Fruit fly (Drosophila melanogaster): Measurements from ENCODE around the gene Rb97D.

Gene Rb97D

DNA sequence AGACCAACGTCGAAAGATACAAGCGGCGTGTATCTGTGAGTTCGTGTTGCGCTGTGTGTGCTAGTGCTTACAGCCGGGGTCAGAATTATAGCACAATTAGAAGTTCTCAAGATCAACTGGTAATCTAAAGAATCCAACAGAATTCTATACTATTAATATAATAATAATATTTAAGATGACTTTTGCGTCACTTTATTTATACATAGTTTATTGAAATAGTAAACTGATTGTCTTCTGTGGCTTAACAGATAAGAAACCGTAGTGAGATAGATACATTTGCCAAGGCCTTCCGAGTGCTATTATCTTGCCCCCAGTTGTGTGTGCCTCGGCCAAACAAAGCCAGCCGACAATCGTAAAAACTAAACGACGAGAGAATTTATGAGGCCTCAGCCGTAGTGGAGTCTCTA, 10.7 kb upstream of the Rb97D start (continued):
- TF ChIP-seq disco-r (GFP tag; optimal IDR thresholded peaks at IDR 0.05): no peak
- TF ChIP-seq GATAe (GFP tag; conservative IDR thresholded peaks at IDR 0.05): no peak
- TF ChIP-seq peb (GFP tag; IDR thresholded peaks at IDR 0.05): peak; percentile 22; the same call in 1 of the 2 replicates
- TF ChIP-seq B-H1 (GFP tag; IDR thresholded peaks at IDR 0.05): peak; percentile 53
- TF ChIP-seq Dp (GFP tag; optimal IDR thresholded peaks at IDR 0.05): no peak
- peak; percentile 58 for TF ChIP-seq CG12219 (GFP tag; optimal IDR thresholded peaks at IDR 0.05)
- TF ChIP-seq ara (GFP tag; IDR thresholded peaks at IDR 0.05): peak; percentile 67
- TF ChIP-seq CG30403 (GFP tag; optimal IDR thresholded peaks at IDR 0.05): peak; percentile 65
- TF ChIP-seq Sry-β (GFP tag; optimal IDR thresholded peaks at IDR 0.05): peak; percentile 35
- TF ChIP-seq al (GFP tag; IDR thresholded peaks at IDR 0.05): no peak; the same call in 1 of the 2 replicates
- no peak for TF ChIP-seq Poxn (GFP tag; IDR thresholded peaks at IDR 0.05)
- no peak for TF ChIP-seq Tbp (GFP tag; optimal IDR thresholded peaks at IDR 0.05)
- TF ChIP-seq chinmo (GFP tag; IDR thresholded peaks at IDR 0.05; ENCODE audit: partially characterized antibody): no peak
- TF ChIP-seq CG15073 (GFP tag; optimal IDR thresholded peaks at IDR 0.05): no peak
- TF ChIP-seq D19B (GFP tag; optimal IDR thresholded peaks at IDR 0.05): no peak
- TF ChIP-seq Dek (tag; optimal IDR thresholded peaks at IDR 0.05): peak; percentile 2
- no peak for TF ChIP-seq CG12769 (tag; optimal IDR thresholded peaks at IDR 0.05)
- TF ChIP-seq salm (tag; optimal IDR thresholded peaks at IDR 0.05): peak; percentile 43
- TF ChIP-seq CG7745 (tag; optimal IDR thresholded peaks at IDR 0.05): peak; percentile 60
- TF ChIP-seq MBD-R2 (GFP tag; IDR thresholded peaks at IDR 0.05): no peak
- TF ChIP-seq CG18262 (tag; optimal IDR thresholded peaks at IDR 0.05): peak; percentile 85
- peak; percentile 85 for TF ChIP-seq Xrp1 (GFP tag; IDR thresholded peaks at IDR 0.05)
- no peak for TF ChIP-seq CkIIα-i1 (GFP tag; IDR thresholded peaks at IDR 0.05)
- TF ChIP-seq zf30C (GFP tag; optimal IDR thresholded peaks at IDR 0.05): no peak
- TF ChIP-seq NC2β (GFP tag; optimal IDR thresholded peaks at IDR 0.05): no peak
- TF ChIP-seq CG10267 (tag; optimal IDR thresholded peaks at IDR 0.05): peak; percentile 80
- TF ChIP-seq unpg (GFP tag; optimal IDR thresholded peaks at IDR 0.05): peak; percentile 78
- TF ChIP-seq dimm (GFP tag; IDR thresholded peaks at IDR 0.05): no peak
- TF ChIP-seq CG4617 (GFP tag; optimal IDR thresholded peaks at IDR 0.05; ENCODE audit: borderline replicate concordance): no peak
- TF ChIP-seq CG6765 (GFP tag; optimal IDR thresholded peaks at IDR 0.05): no peak
- peak; percentile 74 for TF ChIP-seq Ssrp (tag; optimal IDR thresholded peaks at IDR 0.05)
- TF ChIP-seq cg (GFP tag; optimal IDR thresholded peaks at IDR 0.05): peak; percentile 26
- TF ChIP-seq CG7987 (GFP tag; optimal IDR thresholded peaks at IDR 0.05): peak; percentile 0
- TF ChIP-seq fd3F (GFP tag; optimal IDR thresholded peaks at IDR 0.05): peak; percentile 29
- TF ChIP-seq CG12391 (tag; optimal IDR thresholded peaks at IDR 0.05): peak; percentile 82
- peak; percentile 43 for TF ChIP-seq bcd (GFP tag; optimal IDR thresholded peaks at IDR 0.05)
- 0 out of 2 replicates have a peak, but pooled peaks have one; percentile 20 for TF ChIP-seq gsb (GFP tag; IDR thresholded peaks at IDR 0.05)
- no peak for TF ChIP-seq dati (GFP tag; IDR thresholded peaks at IDR 0.05)
- TF ChIP-seq dmrt11E (tag; optimal IDR thresholded peaks at IDR 0.05): peak; percentile 88
- no peak for TF ChIP-seq Hey (tag; optimal IDR thresholded peaks at IDR 0.05)
- no peak for TF ChIP-seq cas (GFP tag; IDR thresholded peaks at IDR 0.05)
- peak; percentile 79 for TF ChIP-seq CG6813 (GFP tag; optimal IDR thresholded peaks at IDR 0.05)
- TF ChIP-seq CG7372 (GFP tag; IDR thresholded peaks at IDR 0.05): peak; percentile 59
- TF ChIP-seq CG4282 (GFP tag; optimal IDR thresholded peaks at IDR 0.05): no peak
- no peak for TF ChIP-seq grn (GFP tag; optimal IDR thresholded peaks at IDR 0.05)
- TF ChIP-seq CG7786 (GFP tag; optimal IDR thresholded peaks at IDR 0.05): no peak
- TF ChIP-seq CG14965 (GFP tag; optimal IDR thresholded peaks at IDR 0.05; ENCODE audit: borderline replicate concordance): no peak
- TF ChIP-seq CG13287 (GFP tag; IDR thresholded peaks at IDR 0.05; ENCODE audit: partially characterized antibody): no peak
- peak; percentile 23; the same call in 1 of the 2 replicates for TF ChIP-seq E2f1 (GFP tag; IDR thresholded peaks at IDR 0.05)
- peak; percentile 77 for TF ChIP-seq CG4404 (GFP tag; IDR thresholded peaks at IDR 0.05)
- TF ChIP-seq crp (GFP tag; optimal IDR thresholded peaks at IDR 0.05): peak in 1 of 2 experiments; percentile 28
